In genomic region chr3L:21196563-21196962, dm6 we compare ENCODE assay signal across 5 fruit fly cellular contexts.
TF ChIP-seq lines count a peak whose summit lies in the region.

Gene Targ3 (plus strand): TSS chr3L:21196831.
Gene park (minus strand): TSS chr3L:21196853.

- no peak for TF ChIP-seq CTCF in whole organism, embryonic (GFP tag; optimal IDR thresholded peaks at IDR 0.05; lab: Kevin White, UChicago)

TF ChIP-seq in whole organism, adult, 20 proteins besides CTCF, POLR2A, EP300 and RAD21 (continues in another document):
- peak; percentile 50 for TF ChIP-seq bab1 (GFP tag; optimal IDR thresholded peaks at IDR 0.05; lab: Kevin White, UChicago)
- TF ChIP-seq cic (GFP tag; optimal IDR thresholded peaks at IDR 0.05; lab: Kevin White, UChicago), result peak; percentile 2
- no peak for TF ChIP-seq Clk (GFP tag; optimal IDR thresholded peaks at IDR 0.05; lab: Kevin White, UChicago)
- no peak for TF ChIP-seq kay (GFP tag; lab: Kevin White, UChicago; ENCODE audit: borderline replicate concordance)
- peak; percentile 53 for TF ChIP-seq ovo (GFP tag; optimal IDR thresholded peaks at IDR 0.05; lab: Kevin White, UChicago)
- TF ChIP-seq CG1620 (GFP tag; optimal IDR thresholded peaks at IDR 0.05; lab: Kevin White, UChicago), result peak; percentile 85
- TF ChIP-seq cnc (optimal IDR thresholded peaks at IDR 0.05; lab: Kevin White, UChicago), result no peak
- peak; percentile 30 for TF ChIP-seq tj (GFP tag; optimal IDR thresholded peaks at IDR 0.05; lab: Kevin White, UChicago)
- TF ChIP-seq CG12768 (GFP tag; optimal IDR thresholded peaks at IDR 0.05; lab: Kevin White, UChicago), result peak; percentile 9
- TF ChIP-seq toe (GFP tag; optimal IDR thresholded peaks at IDR 0.05; lab: Kevin White, UChicago), result peak; percentile 56
- TF ChIP-seq CG11617 (GFP tag; optimal IDR thresholded peaks at IDR 0.05; lab: Kevin White, UChicago), result peak; percentile 49
- peak; percentile 47 for TF ChIP-seq CG7101 (tag; optimal IDR thresholded peaks at IDR 0.05; lab: Kevin White, UChicago)
- peak; percentile 37 for TF ChIP-seq Mnt (GFP tag; optimal IDR thresholded peaks at IDR 0.05; lab: Kevin White, UChicago)
- TF ChIP-seq CG5204 (GFP tag; optimal IDR thresholded peaks at IDR 0.05; lab: Kevin White, UChicago), result peak; percentile 59
- peak; percentile 14 for TF ChIP-seq CG7045 (GFP tag; optimal IDR thresholded peaks at IDR 0.05; lab: Kevin White, UChicago)
- TF ChIP-seq CG33017 (tag; optimal IDR thresholded peaks at IDR 0.05; lab: Kevin White, UChicago), result peak; percentile 9
- peak; percentile 31 for TF ChIP-seq Hr96 (GFP tag; optimal IDR thresholded peaks at IDR 0.05; lab: Kevin White, UChicago)
- peak; percentile 82 for TF ChIP-seq Crg-1 (GFP tag; optimal IDR thresholded peaks at IDR 0.05; lab: Kevin White, UChicago)

TF ChIP-seq in whole organism, embryonic, 481 proteins besides CTCF, POLR2A, EP300 and RAD21 (continues in another document):
- no peak for TF ChIP-seq cg (GFP tag; optimal IDR thresholded peaks at IDR 0.05; lab: Kevin White, UChicago)
- TF ChIP-seq CG10321 (GFP tag; IDR thresholded peaks at IDR 0.05; lab: Robert Waterston, UW), result no peak
- TF ChIP-seq CG12155 (GFP tag; optimal IDR thresholded peaks at IDR 0.05; lab: Kevin White, UChicago), result peak; percentile 52
- no peak for TF ChIP-seq eyg (GFP tag; optimal IDR thresholded peaks at IDR 0.05; lab: Kevin White, UChicago)
- peak; percentile 43 for TF ChIP-seq CG7786 (GFP tag; optimal IDR thresholded peaks at IDR 0.05; lab: Kevin White, UChicago)
- peak; percentile 15 for TF ChIP-seq Antp (GFP tag; optimal IDR thresholded peaks at IDR 0.05; lab: Kevin White, UChicago)
- TF ChIP-seq NC2α (GFP tag; optimal IDR thresholded peaks at IDR 0.05; lab: Kevin White, UChicago), result no peak
- TF ChIP-seq h (optimal IDR thresholded peaks at IDR 0.05; lab: Kevin White, UChicago), result no peak
- peak; percentile 16 for TF ChIP-seq NC2β (GFP tag; optimal IDR thresholded peaks at IDR 0.05; lab: Kevin White, UChicago)
- TF ChIP-seq GATAe (GFP tag; conservative IDR thresholded peaks at IDR 0.05; lab: Robert Waterston, UW), result no peak
- TF ChIP-seq repo (GFP tag; optimal IDR thresholded peaks at IDR 0.05; lab: Kevin White, UChicago), result no peak
- no peak for TF ChIP-seq pita (GFP tag; optimal IDR thresholded peaks at IDR 0.05; lab: Kevin White, UChicago)
- no peak for TF ChIP-seq CG6689 (GFP tag; IDR thresholded peaks at IDR 0.05; lab: Robert Waterston, UW)
- no peak for TF ChIP-seq CG12071 (GFP tag; optimal IDR thresholded peaks at IDR 0.05; lab: Kevin White, UChicago)
- TF ChIP-seq CG18599 (GFP tag; optimal IDR thresholded peaks at IDR 0.05; lab: Kevin White, UChicago), result no peak
- no peak for TF ChIP-seq crc (GFP tag; optimal IDR thresholded peaks at IDR 0.05; lab: Kevin White, UChicago)
- TF ChIP-seq schlank (tag; optimal IDR thresholded peaks at IDR 0.05; lab: Kevin White, UChicago), result no peak
- TF ChIP-seq gfzf (GFP tag; optimal IDR thresholded peaks at IDR 0.05; lab: Kevin White, UChicago), result peak; percentile 22
- no peak for TF ChIP-seq CG15696 (tag; optimal IDR thresholded peaks at IDR 0.05; lab: Kevin White, UChicago)
- TF ChIP-seq stwl (tag; optimal IDR thresholded peaks at IDR 0.05; lab: Kevin White, UChicago), result peak; percentile 71

TF ChIP-seq in whole organism, prepupa, 60 proteins besides CTCF, POLR2A, EP300 and RAD21 (continues in another document):
- TF ChIP-seq CG8319 (GFP tag; optimal IDR thresholded peaks at IDR 0.05; lab: Kevin White, UChicago) (no peak), CG8119 (GFP tag; IDR thresholded peaks at IDR 0.05; lab: Robert Waterston, UW) (no peak), CG9139 (GFP tag; optimal IDR thresholded peaks at IDR 0.05; lab: Kevin White, UChicago) (no peak), CG4318 (GFP tag; optimal IDR thresholded peaks at IDR 0.05; lab: Kevin White, UChicago) (no peak), topi (GFP tag; optimal IDR thresholded peaks at IDR 0.05; lab: Kevin White, UChicago) (no peak), Lpt (GFP tag; optimal IDR thresholded peaks at IDR 0.05; lab: Kevin White, UChicago) (no peak), cyc (GFP tag; optimal IDR thresholded peaks at IDR 0.05; lab: Kevin White, UChicago) (no peak), Sox102F (GFP tag; optimal IDR thresholded peaks at IDR 0.05; lab: Kevin White, UChicago) (peak; percentile 30), svp (GFP tag; lab: Kevin White, UChicago) (no peak), achi (GFP tag; optimal IDR thresholded peaks at IDR 0.05; lab: Kevin White, UChicago) (peak; percentile 22), CG6808 (GFP tag; optimal IDR thresholded peaks at IDR 0.05; lab: Kevin White, UChicago) (no peak), salr (GFP tag; optimal IDR thresholded peaks at IDR 0.05; lab: Kevin White, UChicago) (no peak), net (GFP tag; optimal IDR thresholded peaks at IDR 0.05; lab: Kevin White, UChicago) (peak; percentile 31), OdsH (GFP tag; optimal IDR thresholded peaks at IDR 0.05; lab: Kevin White, UChicago) (peak; percentile 31), Hr39 (GFP tag; optimal IDR thresholded peaks at IDR 0.05; lab: Kevin White, UChicago) (peak; percentile 56), dsx (GFP tag; optimal IDR thresholded peaks at IDR 0.05; lab: Kevin White, UChicago; ENCODE audit: poor library complexity, severe bottlenecking) (no peak), eg (GFP tag; IDR thresholded peaks at IDR 0.05; lab: Robert Waterston, UW) (no peak), spab (GFP tag; optimal IDR thresholded peaks at IDR 0.05; lab: Kevin White, UChicago) (no peak), CG11762 (GFP tag; optimal IDR thresholded peaks at IDR 0.05; lab: Kevin White, UChicago; ENCODE audit: insufficient read depth) (no peak), dac (GFP tag; optimal IDR thresholded peaks at IDR 0.05; lab: Kevin White, UChicago) (no peak)

TF ChIP-seq in whole organism, pupa, 21 proteins besides CTCF, POLR2A, EP300 and RAD21:
- no peak for TF ChIP-seq Pif1B (GFP tag; optimal IDR thresholded peaks at IDR 0.05; lab: Kevin White, UChicago)
- peak; percentile 33; the same call in 1 of the 3 replicates for TF ChIP-seq fd96Ca (GFP tag; IDR thresholded peaks at IDR 0.05; lab: Robert Waterston, UW)
- TF ChIP-seq CG4496 (GFP tag; IDR thresholded peaks at IDR 0.05; lab: Robert Waterston, UW), result 0 out of 3 replicates have a peak, but pooled peaks have one; percentile 37

TF ChIP-seq in whole organism, wandering third instar larva, 38 proteins besides CTCF, POLR2A, EP300 and RAD21:
- TF ChIP-seq sv (GFP tag; optimal IDR thresholded peaks at IDR 0.05; lab: Kevin White, UChicago), result peak; percentile 6
- TF ChIP-seq Abd-B (GFP tag; optimal IDR thresholded peaks at IDR 0.05; lab: Kevin White, UChicago), result no peak
- peak; percentile 47 for TF ChIP-seq psq (GFP tag; optimal IDR thresholded peaks at IDR 0.05; lab: Kevin White, UChicago)
- peak; percentile 64 for TF ChIP-seq Myc (optimal IDR thresholded peaks at IDR 0.05; lab: Kevin White, UChicago)
- TF ChIP-seq Hr83 (GFP tag; optimal IDR thresholded peaks at IDR 0.05; lab: Kevin White, UChicago; ENCODE audit: poor library complexity, severe bottlenecking), result peak; percentile 58
- no peak for TF ChIP-seq dl (GFP tag; optimal IDR thresholded peaks at IDR 0.05; lab: Kevin White, UChicago; ENCODE audit: insufficient read depth in 1 of 2, partially characterized antibody in 2 of 2)
- no peak for TF ChIP-seq jim (GFP tag; optimal IDR thresholded peaks at IDR 0.05; lab: Kevin White, UChicago)
- TF ChIP-seq usp (GFP tag; optimal IDR thresholded peaks at IDR 0.05; lab: Kevin White, UChicago), result no peak
- TF ChIP-seq h (GFP tag; optimal IDR thresholded peaks at IDR 0.05; lab: Kevin White, UChicago), result peak; percentile 15
- TF ChIP-seq Jra (GFP tag; optimal IDR thresholded peaks at IDR 0.05; lab: Kevin White, UChicago), result no peak
- no peak for TF ChIP-seq CrebA (GFP tag; optimal IDR thresholded peaks at IDR 0.05; lab: Kevin White, UChicago; ENCODE audit: borderline replicate concordance)
- TF ChIP-seq ey (GFP tag; optimal IDR thresholded peaks at IDR 0.05; lab: Kevin White, UChicago), result peak; percentile 43
- TF ChIP-seq foxo (GFP tag; optimal IDR thresholded peaks at IDR 0.05; lab: Kevin White, UChicago), result peak in 1 of 2 experiments; percentile 29
- TF ChIP-seq Hr78 (GFP tag; optimal IDR thresholded peaks at IDR 0.05; lab: Kevin White, UChicago), result no peak
- peak; percentile 68 for TF ChIP-seq OdsH (GFP tag; optimal IDR thresholded peaks at IDR 0.05; lab: Kevin White, UChicago)
- peak; percentile 62 for TF ChIP-seq dsf (GFP tag; optimal IDR thresholded peaks at IDR 0.05; lab: Kevin White, UChicago; ENCODE audit: borderline replicate concordance)
- peak; percentile 73 for TF ChIP-seq Hnf4 (GFP tag; optimal IDR thresholded peaks at IDR 0.05; lab: Kevin White, UChicago)
- no peak for TF ChIP-seq HLH106 (tag; optimal IDR thresholded peaks at IDR 0.05; lab: Kevin White, UChicago)
- no peak for TF ChIP-seq CG32264 (GFP tag; optimal IDR thresholded peaks at IDR 0.05; lab: Kevin White, UChicago)
- no peak for TF ChIP-seq N (GFP tag; optimal IDR thresholded peaks at IDR 0.05; lab: Kevin White, UChicago)
- peak; percentile 49 for TF ChIP-seq br (GFP tag; optimal IDR thresholded peaks at IDR 0.05; lab: Kevin White, UChicago)
- TF ChIP-seq dmrt93B (GFP tag; optimal IDR thresholded peaks at IDR 0.05; lab: Kevin White, UChicago), result no peak
- peak; percentile 36 for TF ChIP-seq GATAd (GFP tag; optimal IDR thresholded peaks at IDR 0.05; lab: Kevin White, UChicago)
- no peak for TF ChIP-seq Vsx2 (GFP tag; optimal IDR thresholded peaks at IDR 0.05; lab: Kevin White, UChicago; ENCODE audit: partially characterized antibody)
- no peak for TF ChIP-seq brk (GFP tag; optimal IDR thresholded peaks at IDR 0.05; lab: Kevin White, UChicago)
- TF ChIP-seq Rel (GFP tag; optimal IDR thresholded peaks at IDR 0.05; lab: Kevin White, UChicago), result no peak
- peak; percentile 38 for TF ChIP-seq Rel (tag; optimal IDR thresholded peaks at IDR 0.05; lab: Kevin White, UChicago)
- TF ChIP-seq rgr (GFP tag; optimal IDR thresholded peaks at IDR 0.05; lab: Kevin White, UChicago), result peak; percentile 82
